Worm (Caenorhabditis elegans): ENCODE data around the gene T24A6.7.
"Not testable (repeated sequence)": the region's sequence is repeated elsewhere in the genome, so short reads cannot be mapped to it uniquely, and the experiment has no call there.

T24A6.7 gene

DNA sequence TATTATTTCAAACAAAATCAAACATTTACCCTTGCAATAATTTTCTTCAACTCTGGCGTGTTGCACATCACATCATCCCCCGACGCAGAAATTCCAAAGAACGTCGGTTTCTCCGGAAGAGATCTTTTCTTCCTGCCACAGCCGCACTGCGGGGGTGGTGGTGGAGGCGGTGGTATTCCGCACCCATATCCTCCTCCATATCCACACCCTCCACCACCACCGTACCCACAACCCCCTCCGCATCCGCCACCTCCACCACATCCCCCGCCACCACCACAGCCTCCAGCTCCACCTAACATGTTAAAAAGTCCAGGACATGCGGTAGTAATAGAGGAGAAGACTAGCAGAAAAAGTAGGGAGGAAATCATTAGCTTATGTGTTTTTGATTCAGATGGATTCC lies 29.8 kb downstream of the T24A6.7 start, which contains the start of gene grl-29:
Gene grl-29, minus strand, starts transcription at position 368 of the 400 bp plus-strand sequence.
- TF ChIP-seq C34F6.9 (tag; optimal IDR thresholded peaks at IDR 0.05): no peak
- TF ChIP-seq nhr-25 (tag; optimal IDR thresholded peaks at IDR 0.05): no peak
- no peak for TF ChIP-seq unc-55 (GFP tag; optimal IDR thresholded peaks at IDR 0.05)
- no peak for TF ChIP-seq nhr-12 (tag; optimal IDR thresholded peaks at IDR 0.05)

DNA sequence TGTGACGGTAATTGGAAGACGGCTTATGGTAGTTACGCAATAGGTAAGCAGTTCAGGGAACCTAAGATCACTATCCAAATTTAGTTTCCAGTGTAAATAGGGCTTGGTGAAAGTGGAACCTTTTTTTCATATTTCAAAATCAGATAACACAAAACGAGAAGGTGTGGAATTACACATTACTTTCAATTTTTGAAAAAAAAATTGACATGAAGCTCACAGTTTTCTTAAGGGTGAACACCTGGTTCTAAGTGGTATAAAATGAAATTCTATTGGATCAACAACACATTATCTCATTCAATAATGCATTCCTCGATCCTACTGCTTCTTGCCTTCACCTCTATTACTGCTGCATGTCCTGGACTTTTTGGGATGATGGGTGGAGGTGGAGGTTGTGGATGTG lies 30.9 kb downstream of the T24A6.7 start, which contains the start of gene grl-30:
Gene grl-30, plus strand, starts transcription at position 301 of the 400 bp plus-strand sequence.
- no peak for TF ChIP-seq blmp-1 (tag; optimal IDR thresholded peaks at IDR 0.05; ENCODE audit: insufficient read depth)
- TF ChIP-seq nhr-23 (tag; optimal IDR thresholded peaks at IDR 0.05): no peak
- no peak for TF ChIP-seq peb-1 (tag; optimal IDR thresholded peaks at IDR 0.05)
- TF ChIP-seq ztf-4 (tag; optimal IDR thresholded peaks at IDR 0.05): no peak
- no peak for TF ChIP-seq crh-2 (tag; optimal IDR thresholded peaks at IDR 0.05)
- TF ChIP-seq Y55F3AM.14 (GFP tag; optimal IDR thresholded peaks at IDR 0.05): no peak
- TF ChIP-seq fos-1 (tag; optimal IDR thresholded peaks at IDR 0.05): no peak
- no peak for TF ChIP-seq ceh-16 (tag; optimal IDR thresholded peaks at IDR 0.05)
- TF ChIP-seq sma-3 (GFP tag; optimal IDR thresholded peaks at IDR 0.05): no peak
- no peak for TF ChIP-seq mbf-1 (tag; optimal IDR thresholded peaks at IDR 0.05)

DNA sequence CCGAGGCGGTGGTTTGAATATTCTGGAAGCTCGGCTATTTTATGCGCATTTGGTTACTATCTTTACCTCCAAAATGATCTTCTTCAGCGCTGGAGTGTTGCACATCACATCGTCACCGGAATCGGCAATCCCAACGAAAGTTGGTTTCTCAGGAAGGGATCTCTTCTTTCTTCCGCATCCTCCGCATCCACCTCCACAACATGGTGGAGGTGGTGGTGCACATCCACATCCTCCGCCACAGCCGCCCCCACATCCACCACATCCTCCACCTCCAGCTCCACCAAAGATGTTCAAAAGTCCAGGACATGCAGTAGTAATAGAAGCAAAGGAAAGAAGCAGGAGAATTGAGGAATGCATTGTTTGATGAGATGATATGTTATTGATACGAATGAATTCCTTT lies 32.4 kb downstream of the T24A6.7 start, which contains the start of gene grl-31:
Gene grl-31, minus strand, starts transcription at position 357 of the 400 bp plus-strand sequence.
- TF ChIP-seq nhr-129 (tag; optimal IDR thresholded peaks at IDR 0.05) (no peak), alr-1 (tag; optimal IDR thresholded peaks at IDR 0.05) (no peak), mdl-1 (tag; optimal IDR thresholded peaks at IDR 0.05) (no peak), Y55F3AM.14 (GFP tag; optimal IDR thresholded peaks at IDR 0.05) (no peak), lin-11 (tag; optimal IDR thresholded peaks at IDR 0.05) (no peak), skn-1 (tag; optimal IDR thresholded peaks at IDR 0.05) (no peak), crh-2 (tag; optimal IDR thresholded peaks at IDR 0.05) (no peak), sem-4 (tag; optimal IDR thresholded peaks at IDR 0.05) (no peak)

DNA sequence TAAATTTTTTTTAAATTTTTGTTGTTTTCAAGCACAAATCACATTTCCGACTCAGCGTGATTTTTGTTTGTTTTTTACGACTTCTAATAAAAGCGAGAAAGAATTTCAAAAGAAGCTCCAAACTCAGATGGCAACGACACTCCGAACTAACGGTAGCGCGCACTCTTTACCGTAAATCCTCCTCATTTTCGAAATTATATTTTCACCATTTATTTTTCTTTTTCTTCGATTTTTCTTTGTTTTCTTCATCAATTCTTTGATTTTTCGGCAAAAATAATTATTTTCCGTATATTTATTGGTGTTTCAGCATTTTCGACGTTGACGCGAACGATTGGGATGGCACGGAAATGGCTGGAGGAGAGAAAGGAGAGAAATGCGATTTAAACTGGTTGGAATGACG lies 33.7 kb downstream of the T24A6.7 start, which contains the start of gene T24A6.1:
Gene T24A6.1, plus strand, starts transcription at position 301 of the 400 bp plus-strand sequence.
- not testable (repeated sequence) for TF ChIP-seq snpc-4, nhr-237, dmd-4 (tag; optimal IDR thresholded peaks at IDR 0.05)

DNA sequence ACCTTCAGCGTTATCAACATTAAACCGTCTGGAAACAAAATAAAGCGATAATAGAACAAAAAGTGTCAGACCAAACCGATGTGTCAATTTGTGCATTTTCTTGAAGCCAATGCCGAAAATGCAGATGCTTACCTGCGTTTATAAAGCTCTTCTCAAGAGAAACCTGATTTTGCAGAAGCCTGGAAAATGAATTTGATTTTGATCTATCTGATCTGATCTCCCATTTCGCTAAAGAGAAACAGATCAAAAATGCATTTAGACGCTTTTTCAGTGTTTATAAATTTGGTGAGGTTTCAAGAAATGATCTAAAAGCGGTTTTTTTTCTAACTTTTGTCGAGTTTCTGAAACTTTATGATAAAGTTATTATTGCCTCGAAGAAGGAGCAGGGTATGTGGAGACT lies 37.8 kb downstream of the T24A6.7 start, which contains the start of gene T24A6.16:
Gene T24A6.16, minus strand, starts transcription at position 101 of the 400 bp plus-strand sequence.
- TF ChIP-seq ceh-16 (tag; optimal IDR thresholded peaks at IDR 0.05); lin-13 (GFP tag; optimal IDR thresholded peaks at IDR 0.05); nhr-21 (tag; optimal IDR thresholded peaks at IDR 0.05): not testable (repeated sequence)

DNA sequence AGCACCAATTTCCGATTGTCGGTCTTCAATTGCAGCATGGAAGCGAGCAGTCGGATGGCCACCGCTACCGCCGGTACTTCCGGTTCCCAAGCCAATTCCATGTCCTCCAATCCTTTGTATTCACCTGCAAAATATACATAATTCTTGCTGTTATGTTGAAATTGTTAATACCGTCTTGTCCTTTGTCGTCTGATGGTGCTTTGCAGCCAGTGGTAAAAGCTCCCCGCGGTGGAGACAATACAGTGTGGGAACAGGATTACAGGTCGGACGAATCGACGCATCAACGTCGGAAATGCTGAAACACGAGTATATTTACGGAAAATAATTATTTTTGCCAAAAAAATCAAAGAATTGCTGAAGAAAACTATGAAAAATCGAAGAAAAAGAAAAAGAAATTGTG lies 39.3 kb downstream of the T24A6.7 start, which contains the start of gene T24A6.17:
Gene T24A6.17, minus strand, starts transcription at position 101 of the 400 bp plus-strand sequence.
- not testable (repeated sequence) for TF ChIP-seq Y55F3AM.14 (GFP tag; optimal IDR thresholded peaks at IDR 0.05); mbf-1 (tag; optimal IDR thresholded peaks at IDR 0.05); C34F6.9 (tag; optimal IDR thresholded peaks at IDR 0.05)

DNA sequence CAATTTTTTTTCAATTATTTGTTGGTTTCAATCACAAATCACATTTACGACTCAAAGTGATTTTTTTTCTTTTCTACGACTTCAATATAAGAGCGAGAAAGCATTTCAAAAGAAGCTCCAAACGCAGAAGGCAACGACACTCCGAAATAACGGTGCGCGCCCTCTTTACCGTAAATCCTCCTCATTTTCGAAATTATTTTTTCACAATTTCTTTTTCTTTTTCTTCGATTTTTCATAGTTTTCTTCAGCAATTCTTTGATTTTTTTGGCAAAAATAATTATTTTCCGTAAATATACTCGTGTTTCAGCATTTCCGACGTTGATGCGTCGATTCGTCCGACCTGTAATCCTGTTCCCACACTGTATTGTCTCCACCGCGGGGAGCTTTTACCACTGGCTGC lies 45.6 kb downstream of the T24A6.7 start, which contains the start of gene F40C5.2:
Gene F40C5.2, plus strand, starts transcription at position 301 of the 400 bp plus-strand sequence.
- TF ChIP-seq gmeb-1, mbf-1, ztf-4 (tag; optimal IDR thresholded peaks at IDR 0.05): not testable (repeated sequence)

DNA sequence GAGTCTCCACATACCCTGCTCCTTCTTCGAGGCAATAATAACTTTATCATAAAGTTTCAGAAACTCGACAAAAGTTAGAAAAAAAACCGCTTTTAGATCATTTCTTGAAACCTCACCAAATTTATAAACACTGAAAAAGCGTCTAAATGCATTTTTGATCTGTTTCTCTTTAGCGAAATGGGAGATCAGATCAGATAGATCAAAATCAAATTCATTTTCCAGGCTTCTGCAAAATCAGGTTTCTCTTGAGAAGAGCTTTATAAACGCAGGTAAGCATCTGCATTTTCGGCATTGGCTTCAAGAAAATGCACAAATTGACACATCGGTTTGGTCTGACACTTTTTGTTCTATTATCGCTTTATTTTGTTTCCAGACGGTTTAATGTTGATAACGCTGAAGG lies 47.3 kb downstream of the T24A6.7 start, which contains the start of gene F40C5.1:
Gene F40C5.1, plus strand, starts transcription at position 301 of the 400 bp plus-strand sequence.
- not testable (repeated sequence) for TF ChIP-seq unc-55 (GFP tag; optimal IDR thresholded peaks at IDR 0.05); F13H6.1 (tag; optimal IDR thresholded peaks at IDR 0.05); blmp-1 (tag; optimal IDR thresholded peaks at IDR 0.05; ENCODE audit: insufficient read depth)
